Worm (Caenorhabditis elegans): Measurements from ENCODE around the gene btb-4.
"Not testable (repeated sequence)": the region's sequence is repeated elsewhere in the genome, so short reads cannot be mapped to it uniquely, and the experiment has no call there.

The btb-4 gene

ce11 chrII:2011179-2011578 is 20.9 kb upstream of the btb-4 start:
- no peak for TF ChIP-seq F13C5.2 (tag; optimal IDR thresholded peaks at IDR 0.05)
- TF ChIP-seq tra-4 (tag; optimal IDR thresholded peaks at IDR 0.05), result no peak
- no peak for TF ChIP-seq pes-1 (GFP tag; IDR thresholded peaks at IDR 0.05)
- no peak for TF ChIP-seq tbx-11 (GFP tag; IDR thresholded peaks at IDR 0.05)
- no peak for TF ChIP-seq tbx-37 (GFP tag; conservative IDR thresholded peaks at IDR 0.05)
- TF ChIP-seq ets-7 (tag; optimal IDR thresholded peaks at IDR 0.05), result no peak
- no peak for TF ChIP-seq scrt-1 (GFP tag; IDR thresholded peaks at IDR 0.05)

ce11 chrII:2012698-2013097 is 19.4 kb upstream of the btb-4 start, which contains the start of gene F59H6.15:
TSS of gene F59H6.15 (plus strand) at chrII:2012998.
- TF ChIP-seq ceh-36 (tag; optimal IDR thresholded peaks at IDR 0.05), result no peak
- no peak for TF ChIP-seq sea-1 (GFP tag; conservative IDR thresholded peaks at IDR 0.05)

DNA sequence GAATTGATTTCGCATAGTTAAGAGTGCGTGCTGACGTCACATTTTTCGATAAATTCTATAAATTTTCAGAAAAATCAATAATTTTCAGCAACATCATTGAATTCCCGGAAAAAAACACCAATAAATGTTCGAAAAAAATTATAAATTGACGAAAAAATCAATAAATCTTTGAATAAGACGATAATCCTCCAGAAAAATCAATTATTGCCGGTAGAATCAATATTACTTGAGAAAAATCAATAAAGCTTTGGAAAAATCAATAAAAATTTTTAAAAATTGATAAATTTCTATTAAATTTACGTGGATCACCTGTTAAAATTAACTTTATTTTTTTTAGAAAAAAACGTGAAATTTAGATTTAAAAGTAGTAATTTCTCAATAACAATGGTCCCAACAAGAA is 18.3 kb upstream of the btb-4 start:
- no peak for TF ChIP-seq pes-1 (GFP tag; IDR thresholded peaks at IDR 0.05)
- TF ChIP-seq tra-4 (tag; optimal IDR thresholded peaks at IDR 0.05), result no peak
- TF ChIP-seq ceh-13 (GFP tag; optimal IDR thresholded peaks at IDR 0.05), result no peak
- no peak for TF ChIP-seq B0310.2 (tag; optimal IDR thresholded peaks at IDR 0.05)
- no peak for TF ChIP-seq tbx-11 (GFP tag; IDR thresholded peaks at IDR 0.05)
- no peak for TF ChIP-seq tbx-37 (GFP tag; conservative IDR thresholded peaks at IDR 0.05)
- TF ChIP-seq ama-1 (optimal IDR thresholded peaks at IDR 0.05), result no peak
- TF ChIP-seq ceh-36 (tag; optimal IDR thresholded peaks at IDR 0.05), result no peak
- TF ChIP-seq flt-1 (GFP tag; IDR thresholded peaks at IDR 0.05), result no peak
- no peak for TF ChIP-seq scrt-1 (GFP tag; IDR thresholded peaks at IDR 0.05)
- TF ChIP-seq hmg-4 (GFP tag; optimal IDR thresholded peaks at IDR 0.05), result no peak
- no peak for TF ChIP-seq hmbx-1 (tag; optimal IDR thresholded peaks at IDR 0.05)
- no peak for TF ChIP-seq F13C5.2 (tag; optimal IDR thresholded peaks at IDR 0.05)
- TF ChIP-seq aly-1 (tag; optimal IDR thresholded peaks at IDR 0.05), result no peak
- TF ChIP-seq hnd-1 (tag; optimal IDR thresholded peaks at IDR 0.05), result no peak
- no peak for TF ChIP-seq sea-1 (GFP tag; conservative IDR thresholded peaks at IDR 0.05)
- TF ChIP-seq ets-7 (tag; optimal IDR thresholded peaks at IDR 0.05), result no peak

ce11 chrII:2023514-2023913 is 8.6 kb upstream of the btb-4 start, which contains the start of gene cya-2:
TSS of gene cya-2 (minus strand) at chrII:2023614.
- not testable (repeated sequence) for TF ChIP-seq hnd-1, F13C5.2, B0310.2 (tag; optimal IDR thresholded peaks at IDR 0.05)

ce11 chrII:2026525-2026924 is 5.6 kb upstream of the btb-4 start, which contains the start of gene bath-21:
TSS of gene bath-21 (minus strand) at chrII:2026625.
- TF ChIP-seq ama-1 (optimal IDR thresholded peaks at IDR 0.05), result no peak
- TF ChIP-seq tbx-11 (GFP tag; IDR thresholded peaks at IDR 0.05), result no peak
- TF ChIP-seq pes-1 (GFP tag; IDR thresholded peaks at IDR 0.05), result no peak
- TF ChIP-seq F13C5.2 (tag; optimal IDR thresholded peaks at IDR 0.05), result no peak
- TF ChIP-seq tbx-37 (GFP tag; conservative IDR thresholded peaks at IDR 0.05), result no peak
- TF ChIP-seq hnd-1 (tag; optimal IDR thresholded peaks at IDR 0.05), result no peak
- TF ChIP-seq flt-1 (GFP tag; IDR thresholded peaks at IDR 0.05), result no peak
- no peak for TF ChIP-seq ets-7 (tag; optimal IDR thresholded peaks at IDR 0.05)
- no peak for TF ChIP-seq hmbx-1 (tag; optimal IDR thresholded peaks at IDR 0.05)
- no peak for TF ChIP-seq aly-1 (tag; optimal IDR thresholded peaks at IDR 0.05)
- TF ChIP-seq scrt-1 (GFP tag; IDR thresholded peaks at IDR 0.05), result no peak
- no peak for TF ChIP-seq ceh-13 (GFP tag; optimal IDR thresholded peaks at IDR 0.05)
- TF ChIP-seq hmg-4 (GFP tag; optimal IDR thresholded peaks at IDR 0.05), result no peak
- TF ChIP-seq B0310.2 (tag; optimal IDR thresholded peaks at IDR 0.05), result no peak

- no peak for TF ChIP-seq ama-1 (optimal IDR thresholded peaks at IDR 0.05)
- TF ChIP-seq F13C5.2 (tag; optimal IDR thresholded peaks at IDR 0.05), result no peak
- no peak for TF ChIP-seq tbx-11 (GFP tag; IDR thresholded peaks at IDR 0.05)
- TF ChIP-seq ceh-13 (GFP tag; optimal IDR thresholded peaks at IDR 0.05), result no peak
- TF ChIP-seq aly-1 (tag; optimal IDR thresholded peaks at IDR 0.05), result no peak
- no peak for TF ChIP-seq B0310.2 (tag; optimal IDR thresholded peaks at IDR 0.05)
Observed at ce11 chrII:2028712-2029111, 3.4 kb upstream of the btb-4 start, which contains the start of gene bath-1. TSS of gene bath-1 (minus strand) at chrII:2028812.

- no peak for TF ChIP-seq ceh-13 (GFP tag; optimal IDR thresholded peaks at IDR 0.05)
- no peak for TF ChIP-seq hnd-1 (tag; optimal IDR thresholded peaks at IDR 0.05)
- no peak for TF ChIP-seq hmbx-1 (tag; optimal IDR thresholded peaks at IDR 0.05)
Observed at ce11 chrII:2030367-2030766, 1.7 kb upstream of the btb-4 start, which contains the start of gene bath-3. TSS of gene bath-3 (minus strand) at chrII:2030467.

ce11 chrII:2031852-2032251 is 264 bp upstream of the btb-4 start, which contains the start of gene bath-5:
TSS of gene bath-5 (minus strand) at chrII:2031952.
- TF ChIP-seq sea-1 (GFP tag; conservative IDR thresholded peaks at IDR 0.05) (no peak), B0310.2 (tag; optimal IDR thresholded peaks at IDR 0.05) (no peak), ama-1 (optimal IDR thresholded peaks at IDR 0.05) (no peak)

- TF ChIP-seq sea-1 (GFP tag; conservative IDR thresholded peaks at IDR 0.05), result no peak
- TF ChIP-seq ets-7 (tag; optimal IDR thresholded peaks at IDR 0.05), result no peak
- TF ChIP-seq tbx-37 (GFP tag; conservative IDR thresholded peaks at IDR 0.05), result no peak
- TF ChIP-seq hnd-1 (tag; optimal IDR thresholded peaks at IDR 0.05), result no peak
Observed at ce11 chrII:2033286-2033685, 1.2 kb downstream of the btb-4 start, which contains the start of gene F59H6.14. TSS of gene F59H6.14 (plus strand) at chrII:2033586.

Data from whole organism, early embryonic.